Worm (Caenorhabditis elegans): ENCODE results near the gene Y48G9A.6.
A peak's percentile ranks its signal among the peaks of the same experiment; 100 is the strongest.

Y48G9A.6 gene

DNA sequence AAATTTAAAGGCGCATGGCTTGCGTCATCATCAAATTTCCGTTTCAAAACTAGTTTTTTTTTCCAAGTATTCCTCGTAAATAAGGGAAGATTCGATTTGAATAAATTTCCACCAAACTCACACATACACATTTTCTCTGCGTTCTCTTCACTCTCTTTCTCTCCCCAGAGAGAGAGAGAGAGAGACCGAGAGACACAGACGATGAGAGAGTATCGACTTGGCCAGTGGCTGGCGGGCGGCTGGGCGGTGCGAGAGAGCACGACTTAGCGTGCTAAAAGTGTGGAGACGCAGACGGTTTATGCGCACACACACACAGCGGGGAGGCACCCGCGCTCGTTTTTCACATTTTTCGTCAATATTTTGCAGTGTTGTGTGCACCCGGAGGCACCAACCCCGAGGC, 16.8 kb upstream of the Y48G9A.6 start (continued):
- TF ChIP-seq nhr-48 (tag; optimal IDR thresholded peaks at IDR 0.05), result peak; percentile 59
- no peak for TF ChIP-seq nhr-237 (tag; optimal IDR thresholded peaks at IDR 0.05)
- TF ChIP-seq nhr-42 (GFP tag; IDR thresholded peaks at IDR 0.05), result no peak
- TF ChIP-seq Y48G9A.11 (GFP tag; IDR thresholded peaks at IDR 0.05), result no peak
- TF ChIP-seq ctbp-1 (GFP tag; IDR thresholded peaks at IDR 0.05), result peak; percentile 79
- TF ChIP-seq lsy-2 (tag; optimal IDR thresholded peaks at IDR 0.05), result peak; percentile 33 to 77
- peak in 1 of 2 experiments; percentile 32 for TF ChIP-seq daf-16 (GFP tag; optimal IDR thresholded peaks at IDR 0.05)
- TF ChIP-seq daf-16 (tag; optimal IDR thresholded peaks at IDR 0.05), result peak; percentile 58
- TF ChIP-seq fkh-10 (GFP tag; optimal IDR thresholded peaks at IDR 0.05), result peak; percentile 79
- TF ChIP-seq mxl-3 (GFP tag; optimal IDR thresholded peaks at IDR 0.05), result no peak
- no peak for TF ChIP-seq sdz-12 (GFP tag; optimal IDR thresholded peaks at IDR 0.05)
- peak; percentile 28 for TF ChIP-seq nhr-28 (tag; optimal IDR thresholded peaks at IDR 0.05)
- no peak for TF ChIP-seq Y75B8A.6 (GFP tag; IDR thresholded peaks at IDR 0.05)
- TF ChIP-seq zip-2 (tag; optimal IDR thresholded peaks at IDR 0.05), result no peak
- no peak for TF ChIP-seq madf-9 (GFP tag; conservative IDR thresholded peaks at IDR 0.05)
- no peak for TF ChIP-seq madf-5 (GFP tag; IDR thresholded peaks at IDR 0.05)
- no peak for TF ChIP-seq ceh-82 (tag; optimal IDR thresholded peaks at IDR 0.05)
- peak; percentile 5 to 71 for TF ChIP-seq hif-1 (tag; optimal IDR thresholded peaks at IDR 0.05)
- TF ChIP-seq hmg-1.1 (GFP tag; IDR thresholded peaks at IDR 0.05), result peak; percentile 90
- no peak for TF ChIP-seq spr-3 (GFP tag; optimal IDR thresholded peaks at IDR 0.05)
- no peak for TF ChIP-seq lin-29 (GFP tag; IDR thresholded peaks at IDR 0.05)
- TF ChIP-seq zip-11 (GFP tag; IDR thresholded peaks at IDR 0.05), result no peak
- peak; percentile 71 for TF ChIP-seq ceh-28 (tag; optimal IDR thresholded peaks at IDR 0.05)
- TF ChIP-seq unc-62 (GFP tag; optimal IDR thresholded peaks at IDR 0.05 in 1 of 2), result no peak
- TF ChIP-seq unc-62 (tag; optimal IDR thresholded peaks at IDR 0.05), result no peak
- TF ChIP-seq lin-13 (GFP tag; optimal IDR thresholded peaks at IDR 0.05), result peak; percentile 67
- no peak for TF ChIP-seq lin-39 (tag; optimal IDR thresholded peaks at IDR 0.05)
- TF ChIP-seq aly-2 (tag; optimal IDR thresholded peaks at IDR 0.05), result no peak
- no peak for TF ChIP-seq T20F7.1 (GFP tag; optimal IDR thresholded peaks at IDR 0.05)
- peak; percentile 44 for TF ChIP-seq zfp-2 (tag; optimal IDR thresholded peaks at IDR 0.05)
- no peak for TF ChIP-seq ztf-7 (tag; optimal IDR thresholded peaks at IDR 0.05)
- no peak for TF ChIP-seq saeg-2 (GFP tag; IDR thresholded peaks at IDR 0.05)
- peak; percentile 79; the same call in 1 of the 2 replicates for TF ChIP-seq egl-43 (GFP tag; IDR thresholded peaks at IDR 0.05)
- TF ChIP-seq mes-2 (tag; optimal IDR thresholded peaks at IDR 0.05; ENCODE audit: poor library complexity, severe bottlenecking), result peak; percentile 65
- TF ChIP-seq ceh-20 (GFP tag; IDR thresholded peaks at IDR 0.05), result 0 out of 2 replicates have a peak, but pooled peaks have one; percentile 27
- TF ChIP-seq hlh-30 (tag; optimal IDR thresholded peaks at IDR 0.05; ENCODE audit: insufficient read depth), result peak; percentile 71
- peak; percentile 87 for TF ChIP-seq hlh-11 (tag; optimal IDR thresholded peaks at IDR 0.05)
- peak; percentile 90 for TF ChIP-seq ces-1 (GFP tag; optimal IDR thresholded peaks at IDR 0.05)
- no peak for TF ChIP-seq ceh-62 (tag; optimal IDR thresholded peaks at IDR 0.05)
- 0 out of 2 replicates have a peak, but pooled peaks have one; percentile 5 for TF ChIP-seq dmd-9 (GFP tag; IDR thresholded peaks at IDR 0.05)
- TF ChIP-seq nhr-77 (tag; optimal IDR thresholded peaks at IDR 0.05), result no peak
- no peak for TF ChIP-seq ZK337.2 (GFP tag; IDR thresholded peaks at IDR 0.05)
- no peak for TF ChIP-seq tra-1 (GFP tag; IDR thresholded peaks at IDR 0.05)
- 0 out of 2 replicates have a peak, but pooled peaks have one; percentile 41 for TF ChIP-seq lin-1 (GFP tag; IDR thresholded peaks at IDR 0.05)
- no peak for TF ChIP-seq pha-4 (GFP tag; IDR thresholded peaks at IDR 0.05)
- TF ChIP-seq pha-4 (tag; optimal IDR thresholded peaks at IDR 0.05), result no peak
- TF ChIP-seq nhr-41 (GFP tag; IDR thresholded peaks at IDR 0.05), result no peak
- TF ChIP-seq egl-27 (tag; optimal IDR thresholded peaks at IDR 0.05), result no peak
- peak; percentile 21 for TF ChIP-seq spr-1 (tag; optimal IDR thresholded peaks at IDR 0.05)
- TF ChIP-seq skn-1 (tag; optimal IDR thresholded peaks at IDR 0.05), result no peak
- TF ChIP-seq F37D6.2 (tag; optimal IDR thresholded peaks at IDR 0.05), result peak; percentile 40
- peak; percentile 79 for TF ChIP-seq duxl-1 (tag; optimal IDR thresholded peaks at IDR 0.05; ENCODE audit: poor library complexity)
